Fruit fly (Drosophila melanogaster): ENCODE results near the gene Samuel.
A peak's percentile ranks its signal among the peaks of the same experiment; 100 is the strongest.

The Samuel gene

dm6 chr2L:10967257-10968008, 99.4 kb downstream of the Samuel start (continued):
- TF ChIP-seq CG10147 (GFP tag; optimal IDR thresholded peaks at IDR 0.05) (no peak), CG14965 (GFP tag; optimal IDR thresholded peaks at IDR 0.05; ENCODE audit: borderline replicate concordance) (no peak), CG3407 (GFP tag; optimal IDR thresholded peaks at IDR 0.05) (no peak), Fer1 (GFP tag; optimal IDR thresholded peaks at IDR 0.05) (no peak), CG12391 (tag; optimal IDR thresholded peaks at IDR 0.05) (peak; percentile 17), insv (GFP tag; optimal IDR thresholded peaks at IDR 0.05) (no peak), CG3995 (GFP tag; optimal IDR thresholded peaks at IDR 0.05) (no peak), CG17912 (GFP tag; optimal IDR thresholded peaks at IDR 0.05) (no peak), dysf (GFP tag; IDR thresholded peaks at IDR 0.05) (no peak), nerfin-1 (tag; optimal IDR thresholded peaks at IDR 0.05) (no peak), CG7786 (GFP tag; optimal IDR thresholded peaks at IDR 0.05) (no peak), HLH4C (GFP tag; IDR thresholded peaks at IDR 0.05; ENCODE audit: partially characterized antibody) (0 out of 3 replicates have a peak, but pooled peaks have one; percentile 37), Nf-YC (tag; optimal IDR thresholded peaks at IDR 0.05) (peak; percentile 94), croc (GFP tag; conservative IDR thresholded peaks at IDR 0.05) (no peak), Dbx (GFP tag; IDR thresholded peaks at IDR 0.05) (no peak), CG16863 (GFP tag; optimal IDR thresholded peaks at IDR 0.05) (no peak), CG15479 (GFP tag; optimal IDR thresholded peaks at IDR 0.05) (peak; percentile 52), CG34224 (GFP tag; IDR thresholded peaks at IDR 0.05; ENCODE audit: partially characterized antibody) (no peak), NK7.1 (GFP tag; optimal IDR thresholded peaks at IDR 0.05) (no peak), C15 (GFP tag; IDR thresholded peaks at IDR 0.05) (no peak), Dad (GFP tag; optimal IDR thresholded peaks at IDR 0.05) (no peak), CG13287 (GFP tag; IDR thresholded peaks at IDR 0.05; ENCODE audit: partially characterized antibody) (no peak), Hey (tag; optimal IDR thresholded peaks at IDR 0.05) (no peak), Asciz (GFP tag; optimal IDR thresholded peaks at IDR 0.05) (no peak), schlank (tag; optimal IDR thresholded peaks at IDR 0.05) (no peak), CG17328 (GFP tag; IDR thresholded peaks at IDR 0.05) (0 out of 2 replicates have a peak, but pooled peaks have one; percentile 32), kah (GFP tag; optimal IDR thresholded peaks at IDR 0.05) (peak; percentile 46), Poxn (GFP tag; IDR thresholded peaks at IDR 0.05) (no peak), E2f2 (GFP tag; IDR thresholded peaks at IDR 0.05) (no peak), shn (GFP tag; optimal IDR thresholded peaks at IDR 0.05) (no peak), Atf-2 (GFP tag; optimal IDR thresholded peaks at IDR 0.05) (no peak), tup (GFP tag; optimal IDR thresholded peaks at IDR 0.05) (no peak), CG2120 (GFP tag; optimal IDR thresholded peaks at IDR 0.05) (peak; percentile 8), bab2 (GFP tag; optimal IDR thresholded peaks at IDR 0.05) (no peak), CG17361 (GFP tag; IDR thresholded peaks at IDR 0.05) (0 out of 3 replicates have a peak, but pooled peaks have one; percentile 9), unpg (GFP tag; optimal IDR thresholded peaks at IDR 0.05) (no peak), CG43689 (GFP tag; IDR thresholded peaks at IDR 0.05) (no peak), da (GFP tag; optimal IDR thresholded peaks at IDR 0.05) (no peak), jigr1 (GFP tag; IDR thresholded peaks at IDR 0.05) (no peak), CG1024 (GFP tag; IDR thresholded peaks at IDR 0.05) (no peak), CrebB (tag; optimal IDR thresholded peaks at IDR 0.05) (no peak), NC2β (GFP tag; optimal IDR thresholded peaks at IDR 0.05) (no peak), mirr (GFP tag; optimal IDR thresholded peaks at IDR 0.05) (no peak), CG9797 (GFP tag; optimal IDR thresholded peaks at IDR 0.05) (no peak), Sin3A (optimal IDR thresholded peaks at IDR 0.05) (peak; percentile 4), vfl (GFP tag; optimal IDR thresholded peaks at IDR 0.05) (no peak), CG4617 (GFP tag; optimal IDR thresholded peaks at IDR 0.05; ENCODE audit: borderline replicate concordance) (peak; percentile 79), CG18619 (GFP tag; optimal IDR thresholded peaks at IDR 0.05) (no peak), CG9215 (GFP tag; IDR thresholded peaks at IDR 0.05) (no peak), Ptx1 (GFP tag; IDR thresholded peaks at IDR 0.05) (no peak)

Data from whole organism, embryonic.